Worm (Caenorhabditis elegans) whole organism, midembryonic: ENCODE measurements around the gene Y6E2A.7.
"Not testable (repeated sequence)": the region's sequence is repeated elsewhere in the genome, so short reads cannot be mapped to it uniquely, and the experiment has no call there.

Experiments used
- T22C8.4 ChIP-seq: fragments of 200-800 bp; sonication (Bioruptor generic); IDR thresholded peaks from 2 replicates; pipeline ENCODE4 v1.3.6; 2022; ENCODE audit warnings: missing genetic modification characterization, missing compliant biosample characterization
- cog-1 ChIP-seq: sonication (generic microtip); optimal IDR thresholded peaks from 2 replicates; lab custom pipeline; 2016; ENCODE audit warnings: missing genetic modification characterization, missing compliant biosample characterization
- flt-1 ChIP-seq: fragments of 200-800 bp; sonication (Bioruptor generic); IDR thresholded peaks from 2 replicates; pipeline ENCODE4 v1.3.6; 2022; ENCODE audit warnings: missing genetic modification characterization, missing compliant biosample characterization
- klf-2 ChIP-seq: fragments of 200-800 bp; sonication (Bioruptor generic); conservative IDR thresholded peaks from 2 replicates; pipeline ENCODE4 v1.3.6; 2022; ENCODE audit warnings: missing genetic modification reagents, missing genetic modification characterization, missing compliant biosample characterization
- med-1 ChIP-seq: sonication (generic microtip); optimal IDR thresholded peaks from 2 replicates; lab custom pipeline; 2017; ENCODE audit warnings: missing genetic modification characterization, mild to moderate bottlenecking, missing compliant biosample characterization, antibody characterized with exemption, missing genetic modification reagents; ENCODE audit not compliant: insufficient read depth
- ref-1 ChIP-seq: fragments of 200-800 bp; sonication (Bioruptor generic); conservative IDR thresholded peaks from 2 replicates; pipeline ENCODE4 v1.3.6; 2022; ENCODE audit warnings: missing genetic modification reagents, missing genetic modification characterization, missing compliant biosample characterization
- tab-1 ChIP-seq: fragments of 200-800 bp; sonication (Bioruptor generic); IDR thresholded peaks from 2 replicates; pipeline ENCODE4 v1.3.6; 2022; ENCODE audit warnings: missing genetic modification characterization, missing compliant biosample characterization
- ztf-23 ChIP-seq: fragments of 200-800 bp; sonication (Bioruptor generic); IDR thresholded peaks from 2 replicates; pipeline ENCODE4 v1.3.6; 2022; ENCODE audit warnings: missing genetic modification reagents, missing genetic modification characterization, missing compliant biosample characterization
- ztf-29 ChIP-seq: fragments of 200-800 bp; sonication (Bioruptor generic); IDR thresholded peaks from 2 replicates; pipeline ENCODE4 v1.3.6; 2022; ENCODE audit warnings: missing genetic modification reagents, missing genetic modification characterization, missing compliant biosample characterization

Gene Y6E2A.7

DNA sequence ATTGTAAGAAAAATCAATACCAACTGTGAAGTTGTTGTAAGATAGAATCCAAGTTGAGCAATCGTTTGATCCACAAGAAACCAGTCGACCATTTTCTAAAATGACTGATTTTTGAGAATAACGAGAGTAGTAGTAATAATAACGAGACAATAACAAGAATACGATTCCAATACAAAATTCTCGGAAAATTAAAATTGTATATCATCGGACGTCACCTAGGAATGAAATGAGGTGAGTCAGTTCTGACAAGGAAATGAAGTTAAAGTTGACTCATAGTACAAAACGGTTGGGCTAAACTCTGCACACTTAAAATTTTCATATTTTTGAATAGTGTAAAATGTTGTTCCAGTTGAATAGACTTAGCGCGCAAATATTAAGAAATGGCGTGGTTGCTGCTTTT is 24.7 kb downstream of the Y6E2A.7 start, which contains the start of gene str-19:
Gene str-19, minus strand, starts transcription at position 101 of the 400 bp plus-strand sequence.
- not testable (repeated sequence) for TF ChIP-seq ztf-29; ztf-23 (GFP tag; lab: Robert Waterston, UW); tab-1 (GFP tag; lab: Robert Waterston, UW)

DNA sequence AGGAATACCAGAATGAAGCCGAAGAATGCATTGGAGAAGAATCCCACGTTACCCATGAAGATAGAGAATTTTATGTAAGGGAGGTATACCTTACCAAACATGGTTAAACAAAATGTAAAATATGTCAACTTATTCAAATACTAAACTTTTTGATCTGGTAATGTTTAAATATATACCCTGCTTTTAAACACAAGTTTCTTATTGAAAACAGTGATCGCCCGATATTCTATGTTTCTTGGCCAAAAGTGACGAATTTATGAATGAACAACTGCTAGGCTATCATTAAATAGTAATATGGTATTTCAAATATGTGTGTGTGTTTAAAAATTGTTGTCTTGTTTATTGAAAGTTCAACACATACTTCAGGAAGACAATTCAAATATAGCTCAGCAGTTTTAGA is 28.7 kb downstream of the Y6E2A.7 start, which contains the start of gene T23D5.8:
Gene T23D5.8, minus strand, starts transcription at position 101 of the 400 bp plus-strand sequence.
- not testable (repeated sequence) for TF ChIP-seq T22C8.4, flt-1, ztf-23 (GFP tag; lab: Robert Waterston, UW)

DNA sequence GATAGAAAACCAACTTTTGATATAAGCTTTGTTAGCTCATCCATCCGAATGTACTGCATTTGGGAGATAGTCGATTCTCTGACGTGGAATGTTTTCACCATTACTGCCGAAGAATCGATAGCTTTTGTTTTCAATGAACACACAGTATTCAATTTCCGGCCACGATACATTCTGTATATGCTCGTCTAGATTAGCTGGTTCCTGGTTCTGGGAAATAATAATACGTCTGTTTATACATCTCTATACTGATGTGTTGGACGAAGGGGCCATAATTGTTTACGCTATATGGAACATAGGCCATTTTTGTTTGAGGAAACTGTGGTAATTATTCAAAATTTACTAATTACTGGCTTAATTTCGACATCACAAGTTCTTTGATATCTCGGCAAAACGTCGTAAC is 30.5 kb downstream of the Y6E2A.7 start, which contains the start of gene str-6:
Gene str-6, minus strand, starts transcription at position 101 of the 400 bp plus-strand sequence.
- TF ChIP-seq ztf-29, result no peak
- no peak for TF ChIP-seq ref-1 (GFP tag; lab: Robert Waterston, UW)
- no peak for TF ChIP-seq T22C8.4 (GFP tag; lab: Robert Waterston, UW)
- TF ChIP-seq tab-1 (GFP tag; lab: Robert Waterston, UW), result no peak
- TF ChIP-seq klf-2, result no peak
- no peak for TF ChIP-seq med-1 (GFP tag; lab: Kevin White, UChicago)
- no peak for TF ChIP-seq ztf-23 (GFP tag; lab: Robert Waterston, UW)
- TF ChIP-seq cog-1 (tag; lab: Kevin White, UChicago), result no peak
- no peak for TF ChIP-seq flt-1 (GFP tag; lab: Robert Waterston, UW)

DNA sequence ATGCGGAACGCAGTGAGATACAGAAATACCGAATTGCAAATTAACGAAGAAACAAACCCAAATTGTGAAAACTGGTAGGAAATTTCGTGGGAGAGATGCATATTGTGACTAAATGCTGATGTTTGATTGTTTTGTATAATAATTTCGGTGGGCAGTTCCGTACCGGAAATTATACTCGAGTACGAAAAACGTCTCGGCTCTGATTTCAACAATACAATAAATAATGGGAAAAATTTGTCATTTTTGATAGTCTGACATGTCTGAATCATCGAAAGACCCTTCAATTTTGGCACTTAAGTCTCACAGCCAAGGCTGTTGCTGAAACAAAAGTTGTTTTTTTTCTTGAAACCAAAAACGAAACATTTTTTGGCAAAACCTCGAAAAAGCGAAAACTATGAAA is 32.4 kb downstream of the Y6E2A.7 start, which contains the start of gene str-43:
Gene str-43, minus strand, starts transcription at position 101 of the 400 bp plus-strand sequence.
- TF ChIP-seq klf-2 (no peak), ztf-29 (no peak), med-1 (GFP tag; lab: Kevin White, UChicago) (no peak), cog-1 (tag; lab: Kevin White, UChicago) (no peak), tab-1 (GFP tag; lab: Robert Waterston, UW) (no peak), ref-1 (GFP tag; lab: Robert Waterston, UW) (no peak), flt-1 (GFP tag; lab: Robert Waterston, UW) (no peak), ztf-23 (GFP tag; lab: Robert Waterston, UW) (no peak), T22C8.4 (GFP tag; lab: Robert Waterston, UW) (no peak)

DNA sequence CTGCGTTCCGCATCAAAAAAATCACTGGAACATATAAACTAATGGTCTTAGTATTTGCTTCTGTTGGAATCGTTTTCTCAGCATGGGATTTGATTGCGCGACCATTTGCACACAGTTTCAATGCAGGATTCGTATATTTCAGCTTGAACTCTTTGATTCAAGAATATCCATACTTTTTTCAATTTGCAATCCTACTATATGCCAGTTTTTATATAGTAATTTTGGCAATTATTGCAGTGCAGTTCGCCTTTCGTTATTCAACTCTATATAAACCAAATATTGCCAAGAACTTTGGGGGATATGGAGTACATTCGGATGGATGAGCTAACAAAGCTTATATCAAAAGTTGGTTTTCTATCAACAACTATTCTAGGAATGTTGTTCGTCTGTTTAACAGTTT is 33.3 kb downstream of the Y6E2A.7 start, which contains the start of gene str-5:
Gene str-5, plus strand, starts transcription at position 301 of the 400 bp plus-strand sequence.
- TF ChIP-seq flt-1, ref-1, ztf-23 (GFP tag; lab: Robert Waterston, UW): not testable (repeated sequence)

DNA sequence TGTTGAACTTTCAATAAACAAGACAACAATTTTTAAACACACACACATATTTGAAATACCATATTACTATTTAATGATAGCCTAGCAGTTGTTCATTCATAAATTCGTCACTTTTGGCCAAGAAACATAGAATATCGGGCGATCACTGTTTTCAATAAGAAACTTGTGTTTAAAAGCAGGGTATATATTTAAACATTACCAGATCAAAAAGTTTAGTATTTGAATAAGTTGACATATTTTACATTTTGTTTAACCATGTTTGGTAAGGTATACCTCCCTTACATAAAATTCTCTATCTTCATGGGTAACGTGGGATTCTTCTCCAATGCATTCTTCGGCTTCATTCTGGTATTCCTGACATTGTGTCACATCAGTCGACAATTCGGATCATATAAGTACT is 35.1 kb downstream of the Y6E2A.7 start, which contains the start of gene str-8:
Gene str-8, plus strand, starts transcription at position 301 of the 400 bp plus-strand sequence.
- TF ChIP-seq ztf-23 (GFP tag; lab: Robert Waterston, UW); klf-2; tab-1 (GFP tag; lab: Robert Waterston, UW): not testable (repeated sequence)

DNA sequence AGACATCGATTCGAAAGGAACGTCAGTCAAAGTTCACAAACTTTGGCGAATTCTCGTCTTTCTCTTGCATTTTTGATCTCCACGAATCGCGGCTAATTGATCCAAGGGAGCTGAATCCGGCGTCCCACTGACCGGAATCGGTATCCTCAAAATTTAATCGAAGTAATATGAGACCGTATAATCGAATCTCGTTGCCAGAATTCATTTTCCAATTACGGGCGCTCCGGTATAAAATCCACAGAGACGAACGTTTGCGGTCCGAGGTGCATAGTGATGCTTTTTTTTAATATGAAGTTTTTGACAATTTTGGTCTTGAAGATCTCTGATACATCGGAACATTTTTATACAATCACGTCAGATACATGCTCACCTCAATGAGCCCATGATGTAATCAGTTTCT is 38.0 kb downstream of the Y6E2A.7 start:
- TF ChIP-seq klf-2 (no peak), ztf-29 (no peak), T22C8.4 (GFP tag; lab: Robert Waterston, UW) (no peak), med-1 (GFP tag; lab: Kevin White, UChicago) (no peak), cog-1 (tag; lab: Kevin White, UChicago) (no peak), tab-1 (GFP tag; lab: Robert Waterston, UW) (no peak), ztf-23 (GFP tag; lab: Robert Waterston, UW) (no peak), flt-1 (GFP tag; lab: Robert Waterston, UW) (no peak), ref-1 (GFP tag; lab: Robert Waterston, UW) (no peak)

DNA sequence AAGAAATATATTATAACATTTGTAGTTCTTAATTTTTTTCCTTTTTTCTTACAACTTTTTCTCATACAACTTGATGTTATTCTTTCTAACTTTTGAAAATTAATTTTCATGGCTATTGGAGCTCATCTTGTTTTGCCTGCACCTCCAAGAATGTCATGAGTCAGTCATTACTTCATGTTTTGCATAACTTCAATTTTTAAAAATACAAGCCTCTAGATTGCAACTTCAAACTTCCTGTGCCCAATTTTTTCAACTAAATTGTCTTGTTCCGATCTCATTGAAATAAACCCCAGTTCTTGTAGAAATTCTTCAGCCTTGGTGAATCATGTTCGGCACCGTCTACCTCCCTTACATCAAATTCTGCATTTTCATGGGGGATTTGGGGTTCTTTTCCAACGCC is 38.8 kb downstream of the Y6E2A.7 start, which contains the start of gene str-9:
Gene str-9, plus strand, starts transcription at position 301 of the 400 bp plus-strand sequence.
- TF ChIP-seq cog-1 (tag; lab: Kevin White, UChicago) (no peak), ref-1 (GFP tag; lab: Robert Waterston, UW) (no peak), med-1 (GFP tag; lab: Kevin White, UChicago) (no peak), T22C8.4 (GFP tag; lab: Robert Waterston, UW) (no peak), ztf-23 (GFP tag; lab: Robert Waterston, UW) (no peak), tab-1 (GFP tag; lab: Robert Waterston, UW) (no peak), klf-2 (no peak), ztf-29 (no peak), flt-1 (GFP tag; lab: Robert Waterston, UW) (no peak)

DNA sequence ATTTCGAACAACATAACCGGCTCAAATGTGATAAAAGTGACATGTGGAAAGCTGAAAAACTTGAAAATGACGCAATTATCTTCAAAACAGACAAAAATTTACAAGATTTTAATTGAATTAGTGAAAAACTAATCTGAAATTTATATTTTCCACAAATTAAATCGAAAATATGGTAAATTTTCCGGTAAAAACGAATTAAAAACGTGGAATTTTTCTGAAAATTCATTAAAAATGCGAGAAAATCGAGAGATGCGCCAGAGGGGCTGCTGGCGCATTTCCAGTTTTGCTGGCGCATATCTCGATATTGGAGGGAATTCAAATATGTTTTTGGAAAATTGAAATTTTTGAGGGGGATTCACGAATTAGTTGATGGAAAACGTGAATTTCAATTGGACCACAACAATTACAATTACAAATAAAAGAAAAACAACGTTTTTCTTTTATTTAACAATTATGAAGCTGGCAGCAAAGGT is 46.5 kb downstream of the Y6E2A.7 start, which contains the start of the genes haf-3 and F57A10.2:
Gene haf-3, minus strand, starts transcription at position 51 of the 473 bp plus-strand sequence.
Gene F57A10.2, plus strand, starts transcription at position 454 of the 473 bp plus-strand sequence.
- TF ChIP-seq ztf-29 (no peak), ztf-23 (GFP tag; lab: Robert Waterston, UW) (0 out of 2 replicates have a peak, but pooled peaks have one; percentile 53), flt-1 (GFP tag; lab: Robert Waterston, UW) (peak; percentile 67; the same call in 1 of the 2 replicates), klf-2 (0 out of 2 replicates have a peak, but pooled peaks have one; percentile 54), T22C8.4 (GFP tag; lab: Robert Waterston, UW) (no peak), cog-1 (tag; lab: Kevin White, UChicago) (peak; percentile 38), ref-1 (GFP tag; lab: Robert Waterston, UW) (no peak), tab-1 (GFP tag; lab: Robert Waterston, UW) (no peak), med-1 (GFP tag; lab: Kevin White, UChicago) (no peak)
